Worm (Caenorhabditis elegans): ENCODE measurements around the gene M70.1.

M70.1 gene

DNA sequence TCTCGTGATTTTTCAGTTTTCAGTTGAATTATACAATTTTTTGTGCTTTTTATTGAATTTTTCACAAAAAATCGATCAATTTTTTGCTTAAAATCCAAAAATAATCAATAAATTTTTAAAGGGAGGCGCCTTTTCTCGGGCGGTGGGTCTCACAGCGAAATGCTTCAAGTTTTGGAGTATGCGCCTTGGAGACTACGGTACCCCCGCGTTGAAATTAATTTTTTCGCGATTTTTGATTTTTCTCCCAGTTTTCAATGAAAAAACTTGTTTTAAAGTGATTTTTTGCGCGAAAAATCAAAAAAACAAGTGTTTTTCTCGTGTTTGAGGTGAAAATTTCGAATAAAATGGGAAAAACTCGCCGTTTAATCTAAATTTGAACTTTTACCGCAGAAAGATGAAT, 22.5 kb upstream of the M70.1 start:
- TF ChIP-seq ets-7 (tag; optimal IDR thresholded peaks at IDR 0.05) (no peak), F13C5.2 (tag; optimal IDR thresholded peaks at IDR 0.05) (no peak), hmbx-1 (tag; optimal IDR thresholded peaks at IDR 0.05) (no peak), flt-1 (GFP tag; IDR thresholded peaks at IDR 0.05) (no peak), hnd-1 (tag; optimal IDR thresholded peaks at IDR 0.05) (no peak), pes-1 (GFP tag; IDR thresholded peaks at IDR 0.05) (no peak), ceh-36 (tag; optimal IDR thresholded peaks at IDR 0.05) (no peak), hmg-4 (GFP tag; optimal IDR thresholded peaks at IDR 0.05) (no peak), tbx-37 (GFP tag; conservative IDR thresholded peaks at IDR 0.05) (no peak), ceh-13 (GFP tag; optimal IDR thresholded peaks at IDR 0.05) (no peak), aly-1 (tag; optimal IDR thresholded peaks at IDR 0.05) (no peak), sea-1 (GFP tag; conservative IDR thresholded peaks at IDR 0.05) (no peak), ama-1 (optimal IDR thresholded peaks at IDR 0.05) (no peak)

DNA sequence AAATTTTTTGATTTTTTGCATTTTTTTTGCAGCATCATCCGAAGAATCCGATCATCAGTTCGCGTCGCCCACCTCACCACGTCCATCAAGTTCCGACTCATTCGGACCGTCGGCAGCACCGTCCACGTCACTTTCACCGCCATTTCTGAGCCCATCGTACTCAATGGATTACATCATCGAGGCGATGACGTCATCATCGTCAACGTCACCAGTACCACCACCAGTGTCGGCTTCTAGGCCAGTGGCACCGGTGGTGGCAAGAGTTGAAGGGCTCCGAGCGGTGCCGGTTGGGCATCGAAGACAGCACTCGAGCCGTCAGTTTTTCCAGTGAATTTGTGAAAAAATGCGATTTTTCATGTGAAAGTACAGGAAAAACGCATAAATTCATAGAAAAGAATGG, 22.0 kb upstream of the M70.1 start:
- TF ChIP-seq B0310.2 (tag; optimal IDR thresholded peaks at IDR 0.05) (no peak), aly-1 (tag; optimal IDR thresholded peaks at IDR 0.05) (no peak), hmbx-1 (tag; optimal IDR thresholded peaks at IDR 0.05) (no peak), ceh-36 (tag; optimal IDR thresholded peaks at IDR 0.05) (no peak), ama-1 (optimal IDR thresholded peaks at IDR 0.05) (no peak), scrt-1 (GFP tag; IDR thresholded peaks at IDR 0.05) (no peak), tbx-37 (GFP tag; conservative IDR thresholded peaks at IDR 0.05) (no peak), ceh-13 (GFP tag; optimal IDR thresholded peaks at IDR 0.05) (no peak), flt-1 (GFP tag; IDR thresholded peaks at IDR 0.05) (no peak), hnd-1 (tag; optimal IDR thresholded peaks at IDR 0.05) (no peak), F13C5.2 (tag; optimal IDR thresholded peaks at IDR 0.05) (no peak), hmg-4 (GFP tag; optimal IDR thresholded peaks at IDR 0.05) (no peak), pes-1 (GFP tag; IDR thresholded peaks at IDR 0.05) (no peak), ets-7 (tag; optimal IDR thresholded peaks at IDR 0.05) (no peak), tra-4 (tag; optimal IDR thresholded peaks at IDR 0.05) (no peak), tbx-11 (GFP tag; IDR thresholded peaks at IDR 0.05) (no peak), sea-1 (GFP tag; conservative IDR thresholded peaks at IDR 0.05) (no peak)

DNA sequence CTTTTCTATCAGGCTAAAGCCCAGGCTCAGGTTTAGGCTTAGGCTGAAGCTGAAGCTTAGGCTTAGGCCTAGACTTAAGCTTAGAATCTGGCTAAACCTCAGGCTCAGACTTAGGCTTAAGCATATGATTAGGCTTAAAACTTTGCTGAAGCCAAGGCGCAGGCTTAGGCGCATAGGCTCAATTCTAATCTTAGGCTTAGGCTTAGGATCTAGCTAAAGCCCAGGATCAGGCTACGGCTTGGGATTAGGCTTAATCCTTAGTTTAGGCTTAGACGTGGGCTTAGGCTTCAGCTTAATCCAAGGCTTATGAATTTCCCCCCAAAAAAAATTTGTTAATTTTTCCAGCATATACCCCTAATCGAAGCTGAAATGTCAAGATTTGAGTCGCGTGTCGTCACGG, 17.0 kb upstream of the M70.1 start:
- TF ChIP-seq scrt-1 (GFP tag; IDR thresholded peaks at IDR 0.05) (no peak), ceh-36 (tag; optimal IDR thresholded peaks at IDR 0.05) (peak; percentile 88)

DNA sequence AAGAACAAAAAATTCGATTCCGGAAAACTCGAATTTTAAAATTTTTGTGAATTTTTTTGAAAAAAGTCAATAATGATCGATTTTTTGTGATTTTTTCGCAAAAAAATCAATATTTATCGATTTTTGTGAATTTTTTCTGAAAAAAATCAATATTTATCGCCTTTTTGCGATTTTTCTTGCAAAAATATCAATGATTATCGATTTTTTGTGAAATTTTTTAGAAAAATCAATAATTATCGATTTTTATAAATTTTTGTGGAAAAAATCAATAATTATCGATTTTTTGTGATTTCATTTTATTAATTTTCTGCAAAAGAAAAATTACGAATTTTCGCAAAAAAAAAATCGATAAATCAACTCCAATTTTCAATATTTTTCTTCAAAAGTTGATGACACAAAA, 9.7 kb upstream of the M70.1 start:
- TF ChIP-seq hmg-4 (GFP tag; optimal IDR thresholded peaks at IDR 0.05), result no peak
- TF ChIP-seq ets-7 (tag; optimal IDR thresholded peaks at IDR 0.05), result no peak
- TF ChIP-seq pes-1 (GFP tag; IDR thresholded peaks at IDR 0.05), result no peak
- TF ChIP-seq hnd-1 (tag; optimal IDR thresholded peaks at IDR 0.05), result no peak
- no peak for TF ChIP-seq aly-1 (tag; optimal IDR thresholded peaks at IDR 0.05)
- TF ChIP-seq tra-4 (tag; optimal IDR thresholded peaks at IDR 0.05), result no peak
- TF ChIP-seq B0310.2 (tag; optimal IDR thresholded peaks at IDR 0.05), result no peak
- no peak for TF ChIP-seq flt-1 (GFP tag; IDR thresholded peaks at IDR 0.05)
- no peak for TF ChIP-seq tbx-11 (GFP tag; IDR thresholded peaks at IDR 0.05)
- TF ChIP-seq F13C5.2 (tag; optimal IDR thresholded peaks at IDR 0.05), result no peak

DNA sequence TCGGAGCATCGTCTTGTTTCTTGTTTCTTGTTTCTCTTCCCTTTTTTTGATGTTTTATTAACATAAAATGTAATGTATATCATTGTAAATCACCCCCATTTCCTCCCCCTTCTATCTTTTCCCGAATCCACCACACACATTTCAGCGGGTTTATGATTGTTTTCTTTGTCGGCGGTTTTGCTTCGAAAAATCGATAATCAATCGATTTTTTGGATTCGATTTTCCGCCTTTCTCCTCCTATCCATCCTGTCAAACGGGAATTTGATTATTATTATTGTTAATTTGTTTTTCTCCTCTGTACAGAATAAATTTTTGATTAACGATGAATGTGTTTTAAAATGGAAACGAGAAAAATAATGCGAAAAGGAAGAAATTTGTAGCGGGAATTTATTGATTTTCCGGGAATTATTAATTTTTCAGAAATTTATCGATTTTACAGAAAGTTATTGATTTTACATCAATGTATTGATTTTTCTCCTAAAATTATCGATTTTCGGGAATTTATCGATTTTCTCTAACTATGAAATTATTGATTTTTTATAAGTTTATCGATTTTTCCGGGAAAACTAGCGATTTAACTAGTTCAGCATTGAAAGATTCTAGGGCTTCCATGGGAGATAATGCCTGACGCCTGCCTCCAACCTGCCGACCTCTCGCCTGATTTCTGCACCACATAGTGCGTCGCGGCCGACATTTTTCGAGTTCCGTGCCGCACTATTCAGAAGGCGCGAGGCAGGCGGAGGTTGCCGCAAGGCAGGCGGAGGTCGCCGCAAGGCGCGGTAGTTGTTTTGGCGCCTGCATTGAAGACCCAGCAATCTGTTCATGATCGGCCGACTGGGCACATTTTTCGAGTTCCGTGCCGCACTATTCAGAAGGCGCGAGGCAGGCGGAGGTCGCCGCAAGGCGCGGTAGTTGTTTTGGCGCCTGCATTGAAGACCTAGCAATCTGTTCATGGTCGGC, 8.7 kb upstream of the M70.1 start:
- TF ChIP-seq F13C5.2 (tag; optimal IDR thresholded peaks at IDR 0.05) (no peak), hmbx-1 (tag; optimal IDR thresholded peaks at IDR 0.05) (no peak), tra-4 (tag; optimal IDR thresholded peaks at IDR 0.05) (no peak), ama-1 (optimal IDR thresholded peaks at IDR 0.05) (no peak), ets-7 (tag; optimal IDR thresholded peaks at IDR 0.05) (no peak), aly-1 (tag; optimal IDR thresholded peaks at IDR 0.05) (no peak), ceh-36 (tag; optimal IDR thresholded peaks at IDR 0.05) (no peak), B0310.2 (tag; optimal IDR thresholded peaks at IDR 0.05) (no peak), pes-1 (GFP tag; IDR thresholded peaks at IDR 0.05) (no peak), tbx-37 (GFP tag; conservative IDR thresholded peaks at IDR 0.05) (no peak), scrt-1 (GFP tag; IDR thresholded peaks at IDR 0.05) (no peak), hnd-1 (tag; optimal IDR thresholded peaks at IDR 0.05) (no peak), ceh-13 (GFP tag; optimal IDR thresholded peaks at IDR 0.05) (no peak), sea-1 (GFP tag; conservative IDR thresholded peaks at IDR 0.05) (no peak), tbx-11 (GFP tag; IDR thresholded peaks at IDR 0.05) (no peak), hmg-4 (GFP tag; optimal IDR thresholded peaks at IDR 0.05) (no peak), flt-1 (GFP tag; IDR thresholded peaks at IDR 0.05) (no peak)

DNA sequence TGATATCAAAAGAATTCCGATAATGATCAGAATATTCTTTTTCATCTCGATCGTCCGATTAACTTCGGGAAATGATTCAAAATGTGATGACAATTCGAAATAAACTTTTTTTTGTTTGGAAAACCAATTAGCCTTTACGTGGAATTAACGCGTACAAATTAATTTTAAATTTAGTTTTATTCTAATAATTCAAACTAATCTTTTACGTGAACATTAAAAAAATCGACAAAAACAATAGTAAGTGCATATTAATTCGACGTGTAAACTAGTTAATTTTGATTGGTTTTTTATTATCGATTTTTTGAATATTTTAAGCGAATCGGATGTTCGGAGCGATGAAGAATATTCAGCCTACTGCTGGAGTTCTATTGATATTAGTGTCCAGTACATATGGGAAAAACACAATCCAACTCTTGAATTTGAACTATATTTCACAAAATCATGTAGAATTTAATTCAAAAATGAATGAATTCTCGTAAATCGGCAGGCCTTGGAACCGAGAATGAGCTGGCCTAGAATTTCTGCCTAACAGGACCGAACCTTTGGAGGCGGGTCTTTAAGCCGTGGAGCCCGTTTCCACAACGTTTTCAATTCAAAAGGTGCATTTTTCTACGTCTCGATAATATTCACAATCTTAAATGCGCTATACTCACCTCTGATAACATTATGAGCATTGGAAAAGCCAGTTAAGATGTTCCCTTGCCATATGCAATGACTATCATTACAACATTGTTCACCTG, 3.1 kb upstream of the M70.1 start, which contains the start of the genes M70.3 and M70.2:
Gene M70.3 (minus strand): TSS at position 101 of the 740 bp plus-strand sequence.
Gene M70.2 (plus strand): TSS at position 690 of the 740 bp plus-strand sequence.
- TF ChIP-seq hnd-1 (tag; optimal IDR thresholded peaks at IDR 0.05), result no peak
- no peak for TF ChIP-seq hmbx-1 (tag; optimal IDR thresholded peaks at IDR 0.05)
- TF ChIP-seq flt-1 (GFP tag; IDR thresholded peaks at IDR 0.05), result no peak
- TF ChIP-seq ets-7 (tag; optimal IDR thresholded peaks at IDR 0.05), result no peak
- TF ChIP-seq hmg-4 (GFP tag; optimal IDR thresholded peaks at IDR 0.05), result no peak
- no peak for TF ChIP-seq tbx-11 (GFP tag; IDR thresholded peaks at IDR 0.05)
- TF ChIP-seq tra-4 (tag; optimal IDR thresholded peaks at IDR 0.05), result no peak
- TF ChIP-seq ceh-13 (GFP tag; optimal IDR thresholded peaks at IDR 0.05), result no peak
- no peak for TF ChIP-seq B0310.2 (tag; optimal IDR thresholded peaks at IDR 0.05)
- no peak for TF ChIP-seq ama-1 (optimal IDR thresholded peaks at IDR 0.05)

DNA sequence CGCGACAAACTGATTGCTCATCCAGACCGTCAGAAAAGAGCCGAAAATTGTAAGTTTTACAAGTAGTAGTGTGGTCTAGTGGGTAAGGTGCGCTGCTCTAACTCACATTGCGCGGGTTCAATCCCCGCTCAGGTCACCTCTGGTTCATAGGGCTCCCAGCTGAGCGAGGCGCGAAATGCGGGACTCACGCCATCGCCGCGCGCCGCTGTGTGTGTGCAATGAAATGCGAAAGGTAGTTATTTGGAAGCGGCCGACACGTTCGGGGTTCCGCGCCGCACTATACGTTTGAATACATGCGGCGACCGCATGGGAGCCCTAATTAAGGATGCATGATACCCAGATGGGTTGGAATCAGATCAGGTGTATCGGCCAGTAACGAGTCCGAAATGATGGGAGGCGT, 485 bp downstream of the M70.1 start:
- TF ChIP-seq hnd-1 (tag; optimal IDR thresholded peaks at IDR 0.05), result no peak
- no peak for TF ChIP-seq hmg-4 (GFP tag; optimal IDR thresholded peaks at IDR 0.05)
- no peak for TF ChIP-seq tra-4 (tag; optimal IDR thresholded peaks at IDR 0.05)
- no peak for TF ChIP-seq flt-1 (GFP tag; IDR thresholded peaks at IDR 0.05)
- TF ChIP-seq ceh-36 (tag; optimal IDR thresholded peaks at IDR 0.05), result no peak

Measured in whole organism, early embryonic.